Worm (Caenorhabditis elegans) whole organism, L3 larva: ENCODE data around the gene K03H1.12.

Experiments used
- R02D3.7 ChIP-seq: fragments of 150-350 bp; optimal IDR thresholded peaks from 2 replicates; lab custom pipeline; 2014; ENCODE audit warnings: missing biosample characterization, missing genetic modification characterization
- ZK546.5 ChIP-seq: sonication (generic microtip); optimal IDR thresholded peaks from 2 replicates; lab custom pipeline; 2017; ENCODE audit warnings: missing biosample characterization, missing genetic modification characterization
- aly-2 ChIP-seq: fragments of 150-350 bp; optimal IDR thresholded peaks from 2 replicates; lab custom pipeline; 2014; ENCODE audit warnings: missing biosample characterization, missing genetic modification characterization
- ceh-16 ChIP-seq: sonication (generic microtip); optimal IDR thresholded peaks from 2 replicates; lab custom pipeline; 2017; ENCODE audit warnings: missing biosample characterization, missing genetic modification characterization
- ceh-28 ChIP-seq: fragments of 150-350 bp; optimal IDR thresholded peaks from 2 replicates; lab custom pipeline; 2014; ENCODE audit warnings: missing biosample characterization, missing genetic modification reagents, missing genetic modification characterization
- egl-27 ChIP-seq: sonication (generic microtip); optimal IDR thresholded peaks from 4 replicates; lab custom pipeline; 2017; ENCODE audit warnings: missing biosample characterization, missing genetic modification reagents, missing genetic modification characterization
- egl-5 ChIP-seq: fragments of 150-350 bp; optimal IDR thresholded peaks from 2 replicates; lab custom pipeline; 2017; ENCODE audit warnings: missing biosample characterization, missing genetic modification reagents, missing genetic modification characterization, inconsistent platforms
- elt-1 ChIP-seq: fragments of 150-350 bp; optimal IDR thresholded peaks from 2 replicates; lab custom pipeline; 2014; ENCODE audit warnings: missing biosample characterization, missing genetic modification characterization
- elt-2 ChIP-seq: sonication (generic microtip); optimal IDR thresholded peaks from 2 replicates; lab custom pipeline; 2016; ENCODE audit warnings: missing genetic modification reagents, mild to moderate bottlenecking, missing genetic modification characterization, missing compliant biosample characterization
- eor-1 ChIP-seq, 2 experiments: fragments of 150-350 bp; optimal IDR thresholded peaks; 2 replicates each; lab custom pipeline; 2014 to 2018; ENCODE audit warnings: missing biosample characterization in 2 of 2, missing genetic modification characterization in 2 of 2
- fkh-10 ChIP-seq: sonication (generic microtip); optimal IDR thresholded peaks from 2 replicates; lab custom pipeline; 2017; ENCODE audit warnings: missing biosample characterization, missing genetic modification reagents, missing genetic modification characterization
- fkh-2 ChIP-seq: fragments of 150-350 bp; optimal IDR thresholded peaks from 2 replicates; lab custom pipeline; 2014; ENCODE audit warnings: missing biosample characterization, missing genetic modification reagents, missing genetic modification characterization
- hmg-11 ChIP-seq: sonication (generic microtip); optimal IDR thresholded peaks from 2 replicates; lab custom pipeline; 2016; ENCODE audit warnings: missing genetic modification characterization, missing compliant biosample characterization
- jun-1 ChIP-seq: fragments of 150-350 bp; optimal IDR thresholded peaks from 2 replicates; lab custom pipeline; 2014; ENCODE audit warnings: missing biosample characterization, missing genetic modification reagents, missing genetic modification characterization
- lin-15B ChIP-seq: fragments of 150-350 bp; optimal IDR thresholded peaks from 2 replicates; lab custom pipeline; 2014; ENCODE audit warnings: missing biosample characterization, missing genetic modification characterization
- lin-39 ChIP-seq: fragments of 150-350 bp; optimal IDR thresholded peaks from 2 replicates; lab custom pipeline; 2018; ENCODE audit warnings: missing biosample characterization, missing genetic modification reagents, missing genetic modification characterization
- lsy-12 ChIP-seq: sonication (generic microtip); optimal IDR thresholded peaks from 2 replicates; lab custom pipeline; 2016; ENCODE audit warnings: mild to moderate bottlenecking, missing genetic modification characterization, missing compliant biosample characterization
- mdl-1 ChIP-seq: fragments of 150-350 bp; optimal IDR thresholded peaks from 2 replicates; lab custom pipeline; 2014; ENCODE audit warnings: missing biosample characterization, missing genetic modification characterization
- mml-1 ChIP-seq: fragments of 150-350 bp; sonication (generic microtip); optimal IDR thresholded peaks from 3 replicates; lab custom pipeline; 2014; ENCODE audit warnings: missing biosample characterization, missing genetic modification characterization
- nfya-1 ChIP-seq: sonication (generic microtip); optimal IDR thresholded peaks from 2 replicates; lab custom pipeline; 2017; ENCODE audit warnings: missing genetic modification characterization, mild to moderate bottlenecking, missing compliant biosample characterization, antibody characterized with exemption, moderate library complexity; ENCODE audit not compliant: insufficient read depth
- nhr-12 ChIP-seq: fragments of 150-350 bp; optimal IDR thresholded peaks from 2 replicates; lab custom pipeline; 2014; ENCODE audit warnings: missing biosample characterization, missing genetic modification characterization
- nhr-23 ChIP-seq: fragments of 150-350 bp; optimal IDR thresholded peaks from 2 replicates; lab custom pipeline; 2014; ENCODE audit warnings: missing biosample characterization, missing genetic modification reagents, missing genetic modification characterization
- nhr-25 ChIP-seq: sonication (generic microtip); optimal IDR thresholded peaks from 2 replicates; lab custom pipeline; 2017; ENCODE audit warnings: missing biosample characterization, missing genetic modification characterization
- nhr-28 ChIP-seq: fragments of 150-350 bp; optimal IDR thresholded peaks from 2 replicates; lab custom pipeline; 2014; ENCODE audit warnings: missing biosample characterization, missing genetic modification characterization
- nhr-43 ChIP-seq: sonication (generic microtip); optimal IDR thresholded peaks from 2 replicates; lab custom pipeline; 2016; ENCODE audit warnings: mild to moderate bottlenecking, missing genetic modification characterization, missing compliant biosample characterization; ENCODE audit not compliant: poor library complexity, severe bottlenecking
- nhr-67 ChIP-seq: fragments of 150-350 bp; optimal IDR thresholded peaks from 2 replicates; lab custom pipeline; 2014; ENCODE audit warnings: missing biosample characterization, missing genetic modification characterization
- nhr-76 ChIP-seq: fragments of 150-350 bp; sonication (generic microtip); optimal IDR thresholded peaks from 5 replicates; lab custom pipeline; 2014; ENCODE audit warnings: missing biosample characterization, missing genetic modification characterization
- nhr-77 ChIP-seq: fragments of 150-350 bp; optimal IDR thresholded peaks from 2 replicates; lab custom pipeline; 2014; ENCODE audit warnings: missing biosample characterization, missing genetic modification characterization
- pha-4 ChIP-seq: fragments of 150-350 bp; optimal IDR thresholded peaks from 2 replicates; lab custom pipeline; 2014; ENCODE audit warnings: missing biosample characterization, missing genetic modification reagents, missing genetic modification characterization
- pqm-1 ChIP-seq: fragments of 150-350 bp; optimal IDR thresholded peaks from 2 replicates; lab custom pipeline; 2017; ENCODE audit warnings: missing biosample characterization, missing genetic modification characterization, inconsistent platforms
- sea-2 ChIP-seq: fragments of 150-350 bp; sonication (generic microtip); optimal IDR thresholded peaks from 4 replicates; lab custom pipeline; 2014; ENCODE audit warnings: missing biosample characterization, missing genetic modification reagents, missing genetic modification characterization
- skn-1 ChIP-seq: fragments of 150-350 bp; optimal IDR thresholded peaks from 2 replicates; lab custom pipeline; 2014; ENCODE audit warnings: missing biosample characterization, missing genetic modification characterization
- unc-39 ChIP-seq: sonication (generic microtip); optimal IDR thresholded peaks from 4 replicates; lab custom pipeline; 2017; ENCODE audit warnings: missing biosample characterization, missing genetic modification characterization
- unc-62 ChIP-seq: fragments of 150-350 bp; sonication (generic microtip); optimal IDR thresholded peaks from 4 replicates; lab custom pipeline; 2014; ENCODE audit warnings: missing biosample characterization, missing genetic modification reagents, missing genetic modification characterization
- zag-1 ChIP-seq: fragments of 150-350 bp; optimal IDR thresholded peaks from 2 replicates; lab custom pipeline; 2014; ENCODE audit warnings: missing biosample characterization, missing genetic modification characterization
- ztf-4 ChIP-seq: fragments of 150-350 bp; optimal IDR thresholded peaks from 2 replicates; lab custom pipeline; 2014; ENCODE audit warnings: missing biosample characterization, missing genetic modification characterization

Gene K03H1.12

ce11 chrIII:9926650-9927049 is 14.8 kb upstream of the K03H1.12 start, which contains the start of gene ttr-3:
Gene ttr-3, minus strand, starts transcription at chrIII:9926750.
- TF ChIP-seq fkh-10 (GFP tag; lab: Kevin White, UChicago) (no peak), nhr-43 (no peak), nhr-77 (tag; lab: Kevin White, UChicago) (no peak), sea-2 (GFP tag; lab: Kevin White, UChicago) (no peak), ceh-28 (tag; lab: Kevin White, UChicago) (no peak), ceh-16 (no peak), R02D3.7 (tag; lab: Kevin White, UChicago) (no peak), zag-1 (no peak), lsy-12 (no peak), nhr-76 (no peak), lin-39 (tag; lab: Kevin White, UChicago) (no peak), mdl-1 (tag; lab: Kevin White, UChicago) (no peak), lin-15B (tag; lab: Kevin White, UChicago) (no peak), jun-1 (tag; lab: Kevin White, UChicago) (no peak), aly-2 (no peak)

DNA sequence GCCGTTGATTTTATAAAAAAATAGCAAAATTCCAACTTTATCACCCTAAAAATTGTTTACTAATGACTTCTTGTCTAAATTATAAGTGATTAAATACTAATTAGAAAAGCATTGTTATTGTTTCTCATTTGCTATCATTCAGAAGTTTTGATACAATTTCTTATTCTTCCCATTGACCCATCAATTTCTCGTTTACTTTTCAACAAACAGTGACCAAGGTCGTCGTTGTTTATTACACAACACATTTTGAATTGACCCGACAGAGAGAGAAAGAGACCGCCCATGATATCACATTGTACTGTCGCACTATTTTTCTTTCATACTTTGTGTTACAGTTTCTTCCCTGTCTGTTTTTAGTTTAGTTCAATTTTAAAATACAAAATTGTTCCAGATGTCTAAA is 14.0 kb upstream of the K03H1.12 start, which contains the start of gene ttr-2:
Gene ttr-2 (plus strand): TSS at position 392 of the 400 bp plus-strand sequence.
- peak; percentile 24 for TF ChIP-seq nhr-25 (tag; lab: Kevin White, UChicago)
- peak; percentile 3 for TF ChIP-seq nhr-23 (tag; lab: Kevin White, UChicago)
- TF ChIP-seq lin-39 (tag; lab: Kevin White, UChicago), result no peak
- no peak for TF ChIP-seq egl-27 (tag; lab: Kevin White, UChicago)
- no peak for TF ChIP-seq fkh-10 (GFP tag; lab: Kevin White, UChicago)
- TF ChIP-seq eor-1 (tag; optimal IDR thresholded peaks at IDR 0.05; lab: Kevin White, UChicago), result no peak

DNA sequence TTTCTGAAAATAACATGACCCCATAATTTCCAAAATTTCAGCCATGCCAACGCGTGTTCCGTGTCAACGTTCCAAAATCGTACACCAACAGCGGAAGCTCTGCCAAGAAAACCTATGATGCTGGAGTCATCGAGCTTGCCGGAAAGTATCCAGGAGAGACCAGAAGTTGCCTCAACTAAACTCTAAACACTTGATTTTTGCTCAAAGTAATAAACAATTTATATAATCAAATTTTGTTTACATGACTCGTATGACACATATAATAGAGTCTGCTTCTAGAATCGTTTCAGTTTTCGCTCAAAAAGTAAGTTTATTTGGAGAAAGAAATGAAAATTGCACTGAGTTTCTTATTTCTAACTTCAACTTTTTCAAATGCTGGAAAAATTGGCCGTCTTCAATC is 12.6 kb upstream of the K03H1.12 start, which contains the start of gene ttr-1:
Gene ttr-1 (plus strand): TSS at position 301 of the 400 bp plus-strand sequence.
- TF ChIP-seq nhr-43 (no peak), skn-1 (tag; lab: Kevin White, UChicago) (no peak), sea-2 (GFP tag; lab: Kevin White, UChicago) (no peak), mml-1 (tag; lab: Kevin White, UChicago) (no peak), ZK546.5 (tag; lab: Kevin White, UChicago) (no peak), eor-1 (tag; optimal IDR thresholded peaks at IDR 0.05; lab: Kevin White, UChicago) (no peak), elt-2 (tag; lab: Kevin White, UChicago) (no peak), nhr-28 (tag; lab: Kevin White, UChicago) (no peak), unc-62 (GFP tag; lab: Kevin White, UChicago) (no peak), unc-39 (no peak)

- no peak for TF ChIP-seq nhr-43
- no peak for TF ChIP-seq lsy-12
- no peak for TF ChIP-seq mdl-1 (tag; lab: Kevin White, UChicago)
- TF ChIP-seq nhr-28 (tag; lab: Kevin White, UChicago), result no peak
- no peak for TF ChIP-seq ztf-4
- no peak for TF ChIP-seq fkh-2
- no peak for TF ChIP-seq fkh-10 (GFP tag; lab: Kevin White, UChicago)
- no peak for TF ChIP-seq sea-2 (GFP tag; lab: Kevin White, UChicago)
- no peak for TF ChIP-seq elt-1
- TF ChIP-seq unc-39, result no peak
- TF ChIP-seq ceh-16, result no peak
- no peak for TF ChIP-seq hmg-11 (tag; lab: Kevin White, UChicago)
- no peak for TF ChIP-seq nfya-1 (tag; lab: Kevin White, UChicago)
- TF ChIP-seq nhr-12 (tag; lab: Kevin White, UChicago), result no peak
These were observed 11.9 kb upstream of the K03H1.12 start for ce11 chrIII:9929525-9929924.

ce11 chrIII:9930406-9930805 is 11.0 kb upstream of the K03H1.12 start:
- TF ChIP-seq egl-27 (tag; lab: Kevin White, UChicago) (no peak), jun-1 (tag; lab: Kevin White, UChicago) (peak; percentile 40), pqm-1 (peak; percentile 92), elt-2 (tag; lab: Kevin White, UChicago) (peak; percentile 98), pha-4 (peak; percentile 47), egl-5 (tag; lab: Kevin White, UChicago) (no peak), nhr-77 (tag; lab: Kevin White, UChicago) (no peak), nhr-67 (no peak), ZK546.5 (tag; lab: Kevin White, UChicago) (no peak), R02D3.7 (tag; lab: Kevin White, UChicago) (no peak), sea-2 (GFP tag; lab: Kevin White, UChicago) (no peak), nfya-1 (tag; lab: Kevin White, UChicago) (peak; percentile 53), ceh-16 (no peak)
